Worm (Caenorhabditis elegans) whole organism, late embryonic: ENCODE measurements around the gene capa-1.

Experiments
- C38D4.7 ChIP-seq: fragments of 200-800 bp; sonication (Bioruptor generic); optimal IDR thresholded peaks from 2 replicates; lab custom pipeline; 2018; ENCODE audit warnings: mild to moderate bottlenecking, missing genetic modification characterization, moderate library complexity, missing compliant biosample characterization
- ama-1 ChIP-seq: fragments of 150-350 bp; optimal IDR thresholded peaks from 2 replicates; lab custom pipeline; 2014
- ceh-31 ChIP-seq: sonication (generic microtip); optimal IDR thresholded peaks from 2 replicates; lab custom pipeline; 2016; ENCODE audit warnings: missing genetic modification characterization, missing compliant biosample characterization
- ceh-48 ChIP-seq: sonication (generic microtip); optimal IDR thresholded peaks from 2 replicates; lab custom pipeline; 2016; ENCODE audit warnings: missing genetic modification characterization, inconsistent platforms, missing compliant biosample characterization
- che-1 ChIP-seq: sonication (generic microtip); optimal IDR thresholded peaks from 2 replicates; lab custom pipeline; 2016; ENCODE audit warnings: mild to moderate bottlenecking, missing genetic modification characterization, missing compliant biosample characterization
- dve-1 ChIP-seq: sonication (generic microtip); optimal IDR thresholded peaks from 2 replicates; lab custom pipeline; 2017; ENCODE audit warnings: antibody characterized with exemption, mild to moderate bottlenecking, missing genetic modification characterization, missing compliant biosample characterization
- elt-4 ChIP-seq: sonication (generic microtip); optimal IDR thresholded peaks from 2 replicates; lab custom pipeline; 2016; ENCODE audit warnings: missing genetic modification characterization, missing compliant biosample characterization
- ets-4 ChIP-seq: sonication (generic microtip); optimal IDR thresholded peaks from 2 replicates; lab custom pipeline; 2016; ENCODE audit warnings: missing genetic modification characterization, missing compliant biosample characterization
- eyg-1 ChIP-seq: sonication (generic microtip); optimal IDR thresholded peaks from 2 replicates; lab custom pipeline; 2016; ENCODE audit warnings: missing genotype, missing genetic modification characterization, missing compliant biosample characterization
- fax-1 ChIP-seq: sonication (generic microtip); optimal IDR thresholded peaks from 2 replicates; lab custom pipeline; 2016; ENCODE audit warnings: missing genotype, missing genetic modification characterization, missing compliant biosample characterization
- hlh-13 ChIP-seq: fragments of 200-800 bp; sonication (Bioruptor generic); optimal IDR thresholded peaks from 2 replicates; lab custom pipeline; 2018; ENCODE audit warnings: mild to moderate bottlenecking, missing genetic modification characterization, missing compliant biosample characterization
- hlh-15 ChIP-seq: sonication (generic microtip); optimal IDR thresholded peaks from 2 replicates; lab custom pipeline; 2016; ENCODE audit warnings: missing genetic modification characterization, missing compliant biosample characterization
- lim-6 ChIP-seq: sonication (generic microtip); optimal IDR thresholded peaks from 2 replicates; lab custom pipeline; 2016; ENCODE audit warnings: missing genetic modification characterization, missing compliant biosample characterization
- madf-2 ChIP-seq: sonication (generic microtip); optimal IDR thresholded peaks from 2 replicates; lab custom pipeline; 2017; ENCODE audit warnings: missing genetic modification characterization, missing compliant biosample characterization
- nhr-11 ChIP-seq: fragments of 150-350 bp; optimal IDR thresholded peaks from 2 replicates; lab custom pipeline; 2014; ENCODE audit warnings: missing biosample characterization, missing genetic modification characterization
- npax-4 ChIP-seq: sonication (generic microtip); optimal IDR thresholded peaks from 2 replicates; lab custom pipeline; 2016; ENCODE audit warnings: missing genetic modification characterization, missing compliant biosample characterization
- pax-1 ChIP-seq: fragments of 150-350 bp; optimal IDR thresholded peaks from 2 replicates; lab custom pipeline; 2014; ENCODE audit warnings: missing biosample characterization, missing genetic modification characterization
- pha-2 ChIP-seq: sonication (generic microtip); optimal IDR thresholded peaks from 2 replicates; lab custom pipeline; 2017; ENCODE audit warnings: mild to moderate bottlenecking, missing genetic modification characterization, missing compliant biosample characterization
- pha-4 ChIP-seq: fragments of 150-350 bp; optimal IDR thresholded peaks from 2 replicates; lab custom pipeline; 2018; ENCODE audit warnings: missing biosample characterization, missing genetic modification reagents, missing genetic modification characterization
- ref-2 ChIP-seq: sonication (generic microtip); optimal IDR thresholded peaks from 2 replicates; lab custom pipeline; 2016; ENCODE audit warnings: missing genetic modification characterization, missing compliant biosample characterization
- sdc-2 ChIP-seq: sonication (generic microtip); optimal IDR thresholded peaks from 2 replicates; lab custom pipeline; 2016; ENCODE audit warnings: missing genotype, missing genetic modification characterization, missing compliant biosample characterization
- sox-2 ChIP-seq: fragments of 200-800 bp; sonication (Bioruptor generic); IDR thresholded peaks from 2 replicates; pipeline ENCODE4 v1.3.6; 2022; ENCODE audit warnings: missing genetic modification reagents, missing genetic modification characterization, missing compliant biosample characterization
- tbx-2 ChIP-seq: sonication (generic microtip); optimal IDR thresholded peaks from 2 replicates; lab custom pipeline; 2016; ENCODE audit warnings: missing genetic modification characterization, missing compliant biosample characterization
- tbx-7 ChIP-seq: sonication (generic microtip); optimal IDR thresholded peaks from 2 replicates; lab custom pipeline; 2016; ENCODE audit warnings: missing genotype, missing genetic modification characterization, missing compliant biosample characterization
- unc-3 ChIP-seq, 2 experiments: fragments of 200-800 bp in 1 of 2; sonication (Bioruptor generic) in 1 of 2; sonication (generic microtip) in 1 of 2; conservative IDR thresholded peaks in 1 of 2; optimal IDR thresholded peaks in 1 of 2; 2 replicates each; pipeline versions ENCODE4 v1.3.6 to Lab custom; 2016 to 2022; ENCODE audit warnings: missing compliant biosample characterization in 2 of 2, missing genetic modification characterization in 2 of 2, missing genetic modification reagents in 1 of 2
- unc-42 ChIP-seq: sonication (generic microtip); optimal IDR thresholded peaks from 2 replicates; lab custom pipeline; 2016; ENCODE audit warnings: missing genotype, missing genetic modification characterization, missing compliant biosample characterization
- ztf-16 ChIP-seq: sonication (generic microtip); optimal IDR thresholded peaks from 2 replicates; lab custom pipeline; 2017; ENCODE audit warnings: missing genetic modification characterization, missing compliant biosample characterization

The capa-1 gene

DNA sequence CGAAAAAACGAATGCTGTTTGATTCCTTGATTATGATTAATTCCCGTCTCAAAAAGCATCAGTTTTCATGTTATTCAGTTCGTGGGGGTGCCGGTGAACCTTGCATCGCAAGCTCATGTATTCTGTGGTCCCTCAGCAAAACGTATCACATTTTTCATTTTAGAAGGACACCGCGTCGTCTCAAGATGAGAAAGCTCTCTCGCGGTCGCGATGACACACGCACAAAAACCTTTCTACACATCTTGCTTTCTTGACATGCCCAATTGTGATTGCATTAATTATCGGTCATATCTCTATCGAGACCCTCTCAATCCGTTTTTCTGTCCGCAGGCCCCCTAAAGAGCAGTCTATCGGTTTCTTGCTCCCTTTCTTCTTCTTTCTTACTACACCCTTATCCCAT, 36.9 kb downstream of the capa-1 start:
- TF ChIP-seq C38D4.7 (GFP tag; lab: Kevin White, UChicago) (no peak), unc-42 (tag; lab: Kevin White, UChicago) (peak; percentile 17)

DNA sequence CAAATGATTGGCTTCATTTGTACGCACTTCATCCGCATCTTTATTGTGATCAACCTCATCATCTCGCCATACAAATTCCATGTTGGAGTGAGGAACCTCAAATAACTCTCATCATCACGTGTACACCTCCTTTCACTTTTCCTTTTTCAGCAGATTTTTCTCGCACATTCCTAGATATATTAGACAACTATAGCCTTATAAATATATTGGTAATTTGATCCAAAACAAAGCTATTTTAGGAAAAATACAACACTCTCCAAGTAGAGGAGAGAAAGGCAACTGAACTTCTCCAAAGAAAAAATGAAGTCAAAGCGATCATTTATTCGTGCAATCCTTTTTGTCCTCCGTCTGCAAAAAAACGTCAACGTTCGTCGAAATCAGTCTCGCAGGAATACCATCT, 39.6 kb downstream of the capa-1 start, which contains the start of gene R07E4.1:
Gene R07E4.1 (plus strand): TSS at position 301 of the 400 bp plus-strand sequence.
- TF ChIP-seq pha-4: no peak
- TF ChIP-seq sox-2 (GFP tag; lab: Robert Waterston, UW): no peak
- TF ChIP-seq pha-2 (tag; lab: Kevin White, UChicago): no peak
- TF ChIP-seq ref-2: no peak
- TF ChIP-seq ets-4: no peak
- no peak for TF ChIP-seq elt-4 (tag; lab: Kevin White, UChicago)
- no peak for TF ChIP-seq eyg-1 (tag; lab: Kevin White, UChicago)
- TF ChIP-seq, all 69 proteins: peak for 0

DNA sequence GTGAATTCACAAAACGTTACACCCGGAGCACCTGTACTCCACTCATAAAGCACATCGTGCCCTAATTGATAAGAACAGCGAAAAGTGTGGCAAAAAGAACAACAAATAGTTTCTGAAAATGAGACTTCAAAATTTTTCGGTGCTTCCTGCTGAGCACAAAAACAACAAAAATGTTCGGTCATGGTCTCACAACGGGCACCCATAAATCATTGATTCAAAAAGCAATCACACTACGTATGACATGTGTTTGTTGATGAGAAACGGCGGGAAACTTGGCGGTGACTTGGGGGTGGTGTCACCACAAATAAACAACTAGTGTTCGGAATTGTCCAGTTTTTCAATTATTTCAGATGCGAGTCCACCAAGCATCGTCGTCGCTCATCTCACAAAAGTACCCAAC, 41.7 kb downstream of the capa-1 start:
- TF ChIP-seq hlh-15 (no peak), pha-4 (no peak), ama-1 (lab: Kevin White, UChicago) (no peak), sdc-2 (tag; lab: Kevin White, UChicago) (no peak), hlh-13 (GFP tag; lab: Kevin White, UChicago) (no peak)

DNA sequence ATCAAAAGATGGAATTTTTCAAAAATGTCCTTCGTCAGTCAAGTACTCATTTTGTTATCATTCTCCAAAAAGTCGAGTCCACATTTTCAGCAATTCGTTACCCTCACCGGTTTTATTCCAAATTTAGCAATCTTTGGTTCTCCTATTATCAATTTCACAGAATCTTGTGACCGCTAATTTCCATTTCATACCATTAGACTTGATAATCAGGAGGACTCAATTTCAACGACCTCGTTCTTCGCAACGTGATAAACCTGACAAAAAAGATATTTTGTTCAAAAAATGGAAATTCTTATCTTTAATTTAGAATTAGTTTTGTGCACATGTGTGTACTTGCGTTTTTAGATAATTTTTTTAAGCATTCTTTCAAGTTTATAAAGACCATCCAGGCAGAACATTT, 43.4 kb downstream of the capa-1 start:
- TF ChIP-seq nhr-11 (tag; lab: Kevin White, UChicago): no peak
- TF ChIP-seq ceh-31 (tag; lab: Kevin White, UChicago): no peak
- no peak for TF ChIP-seq npax-4 (tag; lab: Kevin White, UChicago)
- TF ChIP-seq madf-2 (tag; lab: Kevin White, UChicago): no peak
- TF ChIP-seq lim-6 (tag; lab: Kevin White, UChicago): no peak
- no peak for TF ChIP-seq ztf-16 (tag; lab: Kevin White, UChicago)
- no peak for TF ChIP-seq fax-1 (tag; lab: Kevin White, UChicago)
- TF ChIP-seq pax-1 (tag; lab: Kevin White, UChicago): no peak
- no peak for TF ChIP-seq unc-3 (GFP tag; conservative IDR thresholded peaks at IDR 0.05; lab: Robert Waterston, UW)
- TF ChIP-seq unc-3 (tag; optimal IDR thresholded peaks at IDR 0.05; lab: Kevin White, UChicago): no peak
- no peak for TF ChIP-seq ceh-48
- no peak for TF ChIP-seq tbx-2 (tag; lab: Kevin White, UChicago)
- no peak for TF ChIP-seq unc-42 (tag; lab: Kevin White, UChicago)
- TF ChIP-seq dve-1 (tag; lab: Kevin White, UChicago): no peak
- no peak for TF ChIP-seq tbx-7 (tag; lab: Kevin White, UChicago)
- TF ChIP-seq che-1: no peak
